Worm (Caenorhabditis elegans): ENCODE measurements around the gene C42D4.3.

Gene C42D4.3

ce11 chrIV:7133140-7133539, 45.9 kb upstream of the C42D4.3 start, which contains the start of gene cyn-12 (continued):
- no peak for TF ChIP-seq ces-1 (GFP tag; optimal IDR thresholded peaks at IDR 0.05)
- no peak for TF ChIP-seq ets-5 (GFP tag; IDR thresholded peaks at IDR 0.05)
- TF ChIP-seq egl-13 (tag; optimal IDR thresholded peaks at IDR 0.05): no peak
- TF ChIP-seq C34B4.2 (tag; optimal IDR thresholded peaks at IDR 0.05): no peak
- no peak for TF ChIP-seq nhr-237 (tag; optimal IDR thresholded peaks at IDR 0.05)
- no peak for TF ChIP-seq nhr-76 (tag; optimal IDR thresholded peaks at IDR 0.05)
- no peak for TF ChIP-seq efl-3 (GFP tag; optimal IDR thresholded peaks at IDR 0.05)
- TF ChIP-seq elt-2 (tag; optimal IDR thresholded peaks at IDR 0.05): no peak
- TF ChIP-seq snpc-4 (tag; optimal IDR thresholded peaks at IDR 0.05): no peak
- TF ChIP-seq ztf-11 (tag; optimal IDR thresholded peaks at IDR 0.05): no peak
- no peak for TF ChIP-seq elt-3 (tag; optimal IDR thresholded peaks at IDR 0.05)
- peak; percentile 52 for TF ChIP-seq unc-130 (tag; optimal IDR thresholded peaks at IDR 0.05)
- TF ChIP-seq C04F5.9 (tag; optimal IDR thresholded peaks at IDR 0.05): no peak
- no peak for TF ChIP-seq ceh-88 (GFP tag; IDR thresholded peaks at IDR 0.05)
- TF ChIP-seq ama-1 (optimal IDR thresholded peaks at IDR 0.05): no peak
- no peak for TF ChIP-seq nhr-85 (tag)
- no peak for TF ChIP-seq zag-1 (tag; optimal IDR thresholded peaks at IDR 0.05)
- TF ChIP-seq zip-4 (GFP tag; optimal IDR thresholded peaks at IDR 0.05): no peak
- no peak for TF ChIP-seq sup-37 (GFP tag; optimal IDR thresholded peaks at IDR 0.05)
- TF ChIP-seq jun-1 (tag; optimal IDR thresholded peaks at IDR 0.05): no peak
- TF ChIP-seq fkh-10 (GFP tag; optimal IDR thresholded peaks at IDR 0.05): no peak
- TF ChIP-seq rnt-1 (tag; optimal IDR thresholded peaks at IDR 0.05): no peak
- TF ChIP-seq skn-1 (tag; optimal IDR thresholded peaks at IDR 0.05): no peak
- TF ChIP-seq pag-3 (tag; optimal IDR thresholded peaks at IDR 0.05; ENCODE audit: borderline replicate concordance, insufficient read depth): no peak
- no peak for TF ChIP-seq fkh-4 (tag; optimal IDR thresholded peaks at IDR 0.05; ENCODE audit: borderline replicate concordance)
- no peak for TF ChIP-seq aly-2 (tag; optimal IDR thresholded peaks at IDR 0.05)
- no peak for TF ChIP-seq sox-4 (tag; optimal IDR thresholded peaks at IDR 0.05)
- no peak for TF ChIP-seq xbp-1 (tag; optimal IDR thresholded peaks at IDR 0.05)
- no peak for TF ChIP-seq aha-1 (tag; optimal IDR thresholded peaks at IDR 0.05)
- TF ChIP-seq fkh-8 (tag; optimal IDR thresholded peaks at IDR 0.05): no peak
- TF ChIP-seq snu-23 (GFP tag; optimal IDR thresholded peaks at IDR 0.05): peak; percentile 55
- no peak for TF ChIP-seq nhr-12 (tag; optimal IDR thresholded peaks at IDR 0.05)
- TF ChIP-seq swsn-7 (tag; optimal IDR thresholded peaks at IDR 0.05): peak; percentile 31
- TF ChIP-seq lsy-2 (tag; optimal IDR thresholded peaks at IDR 0.05): peak; percentile 41 to 55
- TF ChIP-seq nhr-84 (tag; optimal IDR thresholded peaks at IDR 0.05): no peak
- peak; percentile 19 to 46 for TF ChIP-seq lin-35 (GFP tag; optimal IDR thresholded peaks at IDR 0.05)
- TF ChIP-seq tbx-2 (tag; optimal IDR thresholded peaks at IDR 0.05): peak; percentile 6
- no peak for TF ChIP-seq mab-9 (GFP tag; IDR thresholded peaks at IDR 0.05)
- no peak for TF ChIP-seq Y116A8C.19 (tag; optimal IDR thresholded peaks at IDR 0.05; ENCODE audit: borderline replicate concordance)
- TF ChIP-seq lin-13 (GFP tag; optimal IDR thresholded peaks at IDR 0.05): no peak
- peak; percentile 7 for TF ChIP-seq lin-15B (tag; optimal IDR thresholded peaks at IDR 0.05)
- no peak for TF ChIP-seq C16A3.4 (tag; optimal IDR thresholded peaks at IDR 0.05)
- no peak for TF ChIP-seq pqm-1 (tag; optimal IDR thresholded peaks at IDR 0.05)
- TF ChIP-seq ceh-90 (tag; optimal IDR thresholded peaks at IDR 0.05): no peak
- no peak for TF ChIP-seq dsc-1 (tag; optimal IDR thresholded peaks at IDR 0.05)
- TF ChIP-seq nhr-90 (tag; optimal IDR thresholded peaks at IDR 0.05; ENCODE audit: poor library complexity): no peak
- no peak for TF ChIP-seq mef-2 (tag; optimal IDR thresholded peaks at IDR 0.05)
- no peak for TF ChIP-seq unc-62 (GFP tag; optimal IDR thresholded peaks at IDR 0.05)
- TF ChIP-seq nhr-71 (tag; optimal IDR thresholded peaks at IDR 0.05): peak; percentile 56
- no peak for TF ChIP-seq pax-3 (tag; optimal IDR thresholded peaks at IDR 0.05)
- TF ChIP-seq ztf-4 (tag; optimal IDR thresholded peaks at IDR 0.05): no peak
- TF ChIP-seq nhr-77 (tag; optimal IDR thresholded peaks at IDR 0.05): no peak
- no peak for TF ChIP-seq hlh-17 (GFP tag; optimal IDR thresholded peaks at IDR 0.05; ENCODE audit: borderline replicate concordance)
- no peak for TF ChIP-seq unc-98 (GFP tag; IDR thresholded peaks at IDR 0.05)
